Fruit fly (Drosophila melanogaster): ENCODE results near the gene Prosalpha2.

Prosalpha2 gene

DNA sequence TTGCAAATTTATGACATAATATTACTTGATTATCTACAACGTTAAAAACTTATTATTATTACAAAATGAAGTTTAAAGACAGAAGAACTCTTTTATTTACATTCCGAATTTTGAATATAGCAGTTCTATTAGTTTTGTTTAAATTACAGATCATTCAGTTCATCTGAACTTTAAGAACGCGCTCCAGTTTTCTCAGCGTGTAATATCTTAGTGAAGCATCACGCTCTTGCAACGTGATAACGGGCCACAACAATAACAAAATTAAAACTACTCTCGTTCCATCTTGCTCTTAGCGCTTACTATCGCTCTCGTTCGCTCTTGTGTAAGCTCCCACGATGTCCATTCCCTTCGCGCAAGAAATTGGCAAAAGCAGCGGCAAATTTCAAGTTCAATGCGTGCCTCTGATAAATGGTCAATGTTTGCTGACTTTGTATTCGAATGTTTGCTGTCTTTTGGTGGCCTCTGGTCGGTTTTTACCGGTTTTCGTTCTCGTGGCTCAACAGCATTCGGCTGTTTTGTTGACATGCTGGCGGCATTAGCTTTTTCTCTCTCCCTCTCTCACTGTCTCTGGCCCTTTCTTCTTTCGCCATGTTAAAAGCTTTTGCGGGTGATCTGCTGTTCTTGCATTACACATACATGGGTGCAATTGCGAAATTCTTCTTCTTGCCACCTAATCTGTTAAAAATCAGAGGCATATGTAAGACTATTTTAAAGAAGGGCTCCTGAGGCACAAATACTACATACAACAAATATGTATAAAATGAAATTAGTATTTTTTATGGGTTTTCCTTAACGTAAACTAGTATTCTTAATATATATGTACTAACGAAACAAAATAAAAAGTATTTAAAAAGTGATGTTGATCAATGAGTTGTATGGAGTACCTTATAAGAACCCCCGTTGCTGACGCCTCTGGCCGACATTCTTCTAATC is 11.7 kb downstream of the Prosalpha2 start:
- TF ChIP-seq brk (GFP tag; optimal IDR thresholded peaks at IDR 0.05) (peak; percentile 78), sage (GFP tag; optimal IDR thresholded peaks at IDR 0.05) (no peak), CG9705 (GFP tag; optimal IDR thresholded peaks at IDR 0.05) (peak; percentile 45), CrebA (GFP tag; optimal IDR thresholded peaks at IDR 0.05; ENCODE audit: borderline replicate concordance) (no peak), Hr83 (GFP tag; optimal IDR thresholded peaks at IDR 0.05; ENCODE audit: poor library complexity, severe bottlenecking) (peak; percentile 56), CG32264 (GFP tag; optimal IDR thresholded peaks at IDR 0.05) (no peak), foxo (GFP tag; optimal IDR thresholded peaks at IDR 0.05) (peak in 1 of 2 experiments; percentile 82), dmrt93B (GFP tag; optimal IDR thresholded peaks at IDR 0.05) (peak; percentile 44), sv (GFP tag; optimal IDR thresholded peaks at IDR 0.05) (no peak), Jra (GFP tag; optimal IDR thresholded peaks at IDR 0.05) (peak; percentile 63), Vsx2 (GFP tag; optimal IDR thresholded peaks at IDR 0.05; ENCODE audit: partially characterized antibody) (no peak), tai (GFP tag; optimal IDR thresholded peaks at IDR 0.05) (peak; percentile 51), Hr78 (GFP tag; optimal IDR thresholded peaks at IDR 0.05) (no peak), fru (GFP tag; optimal IDR thresholded peaks at IDR 0.05) (peak; percentile 77), woc (GFP tag; optimal IDR thresholded peaks at IDR 0.05) (peak; percentile 37), GATAd (GFP tag; optimal IDR thresholded peaks at IDR 0.05) (no peak), jim (GFP tag; optimal IDR thresholded peaks at IDR 0.05) (no peak), rgr (GFP tag; optimal IDR thresholded peaks at IDR 0.05) (peak; percentile 82), psq (GFP tag; optimal IDR thresholded peaks at IDR 0.05) (peak; percentile 72), dsf (GFP tag; optimal IDR thresholded peaks at IDR 0.05; ENCODE audit: borderline replicate concordance) (peak; percentile 28), HLH106 (tag; optimal IDR thresholded peaks at IDR 0.05) (peak; percentile 79), ey (GFP tag; optimal IDR thresholded peaks at IDR 0.05) (peak; percentile 68), br (GFP tag; optimal IDR thresholded peaks at IDR 0.05) (peak; percentile 64), OdsH (GFP tag; optimal IDR thresholded peaks at IDR 0.05) (peak; percentile 83), dl (GFP tag; optimal IDR thresholded peaks at IDR 0.05; ENCODE audit: insufficient read depth in 1 of 2, partially characterized antibody in 2 of 2) (no peak), Dif (GFP tag; optimal IDR thresholded peaks at IDR 0.05; ENCODE audit: partially characterized antibody) (peak; percentile 11), Hnf4 (GFP tag; optimal IDR thresholded peaks at IDR 0.05) (peak; percentile 38), Sp1 (GFP tag; optimal IDR thresholded peaks at IDR 0.05) (peak; percentile 84), h (GFP tag; optimal IDR thresholded peaks at IDR 0.05) (peak; percentile 90)

DNA sequence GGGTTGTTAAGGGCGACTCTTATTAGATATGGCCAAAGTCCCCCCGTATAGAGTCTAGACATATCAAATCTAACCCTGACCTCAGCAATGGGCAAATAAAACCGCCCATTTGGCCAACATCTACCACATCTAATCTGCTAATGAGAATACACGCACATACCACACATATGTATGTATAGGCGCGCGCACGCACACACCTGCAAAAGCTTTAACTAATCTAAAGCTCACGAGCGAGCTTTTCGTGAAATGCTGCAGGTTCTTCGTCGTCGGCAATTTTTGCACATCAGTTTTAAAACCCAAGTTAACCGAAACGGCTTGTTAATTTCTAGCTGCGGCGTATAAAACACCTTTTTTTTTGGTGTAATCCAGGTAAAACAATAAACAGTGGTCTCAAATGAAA is 12.6 kb downstream of the Prosalpha2 start:
- no peak for TF ChIP-seq Mio (GFP tag; optimal IDR thresholded peaks at IDR 0.05)
- peak; percentile 58 for TF ChIP-seq lola (GFP tag; optimal IDR thresholded peaks at IDR 0.05)
- no peak for TF ChIP-seq CG9705 (GFP tag; optimal IDR thresholded peaks at IDR 0.05)
- TF ChIP-seq Hr83 (GFP tag; optimal IDR thresholded peaks at IDR 0.05; ENCODE audit: poor library complexity, severe bottlenecking) = peak; percentile 20
- no peak for TF ChIP-seq usp (GFP tag; optimal IDR thresholded peaks at IDR 0.05)
- no peak for TF ChIP-seq Rel (GFP tag; optimal IDR thresholded peaks at IDR 0.05)
- TF ChIP-seq Rel (tag; optimal IDR thresholded peaks at IDR 0.05) = peak; percentile 12

DNA sequence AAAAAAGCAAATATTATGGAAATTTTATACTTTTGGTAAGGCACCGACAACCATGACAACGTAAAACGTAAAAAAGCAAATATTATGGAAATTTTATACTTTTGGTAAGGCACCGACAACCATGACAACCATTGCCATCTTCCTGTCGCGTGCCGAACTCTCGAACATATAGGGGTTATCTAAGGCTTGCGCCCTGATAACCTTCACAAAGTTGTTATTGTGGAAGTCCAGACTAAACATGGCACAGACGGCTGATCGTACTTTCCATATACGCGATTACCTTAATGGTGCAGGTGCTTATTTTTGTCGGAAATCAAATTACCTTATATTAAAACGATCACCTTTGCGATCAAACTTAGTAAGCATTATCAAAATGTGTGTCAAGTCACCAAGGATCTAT is 14.3 kb downstream of the Prosalpha2 start:
- TF ChIP-seq br (GFP tag; optimal IDR thresholded peaks at IDR 0.05) (no peak), Dif (GFP tag; optimal IDR thresholded peaks at IDR 0.05; ENCODE audit: partially characterized antibody) (no peak), Sp1 (GFP tag; optimal IDR thresholded peaks at IDR 0.05) (no peak), sage (GFP tag; optimal IDR thresholded peaks at IDR 0.05) (no peak), Rel (GFP tag; optimal IDR thresholded peaks at IDR 0.05) (no peak), Rel (tag; optimal IDR thresholded peaks at IDR 0.05) (peak; percentile 14), OdsH (GFP tag; optimal IDR thresholded peaks at IDR 0.05) (no peak), Vsx2 (GFP tag; optimal IDR thresholded peaks at IDR 0.05; ENCODE audit: partially characterized antibody) (no peak), h (GFP tag; optimal IDR thresholded peaks at IDR 0.05) (peak; percentile 43), brk (GFP tag; optimal IDR thresholded peaks at IDR 0.05) (no peak)

Measured in whole organism, wandering third instar larva.